Worm (Caenorhabditis elegans) whole organism, L1 larva: ENCODE data around the gene ddx-35.

Experiments
- F16B12.6 ChIP-seq: fragments of 150-350 bp; optimal IDR thresholded peaks from 2 replicates; lab custom pipeline; 2014; ENCODE audit warnings: missing biosample characterization, missing genetic modification characterization
- aha-1 ChIP-seq: fragments of 150-350 bp; optimal IDR thresholded peaks from 2 replicates; lab custom pipeline; 2014; ENCODE audit warnings: missing biosample characterization, missing genetic modification characterization
- alr-1 ChIP-seq: fragments of 200-800 bp; sonication (Bioruptor generic); optimal IDR thresholded peaks from 2 replicates; lab custom pipeline; 2018; ENCODE audit warnings: borderline replicate concordance, mild to moderate bottlenecking, missing genetic modification characterization, missing compliant biosample characterization
- blmp-1 ChIP-seq: fragments of 150-350 bp; optimal IDR thresholded peaks from 2 replicates; lab custom pipeline; 2014; ENCODE audit warnings: missing biosample characterization, missing genetic modification characterization
- ceh-63 ChIP-seq: fragments of 200-800 bp; sonication (Bioruptor generic); optimal IDR thresholded peaks from 2 replicates; lab custom pipeline; 2018; ENCODE audit warnings: mild to moderate bottlenecking, missing genetic modification characterization, missing compliant biosample characterization
- ceh-82 ChIP-seq, 3 experiments: fragments of 150-350 bp in 1 of 3; sonication (generic microtip) in 2 of 3; optimal IDR thresholded peaks; 2 replicates each; lab custom pipeline; 2014 to 2017; ENCODE audit warnings: missing biosample characterization in 3 of 3, missing genetic modification characterization in 3 of 3
- ceh-88 ChIP-seq: fragments of 200-800 bp; sonication (Bioruptor generic); IDR thresholded peaks from 2 replicates; pipeline ENCODE4 v1.3.6; 2022; ENCODE audit warnings: missing genetic modification characterization, missing compliant biosample characterization
- ceh-90 ChIP-seq: sonication (generic microtip); optimal IDR thresholded peaks from 2 replicates; lab custom pipeline; 2016; ENCODE audit warnings: missing genetic modification characterization, missing compliant biosample characterization
- ces-1 ChIP-seq: fragments of 150-350 bp; optimal IDR thresholded peaks from 2 replicates; lab custom pipeline; 2014; ENCODE audit warnings: missing biosample characterization, missing genetic modification reagents, missing genetic modification characterization
- dpl-1 ChIP-seq, 3 experiments: fragments of 150-350 bp in 2 of 3; sonication (generic microtip) in 1 of 3; optimal IDR thresholded peaks; 2 replicates each; lab custom pipeline; 2014 to 2017; ENCODE audit warnings: missing biosample characterization in 3 of 3, missing genetic modification characterization in 3 of 3, missing genetic modification reagents in 3 of 3
- dsc-1 ChIP-seq: sonication (generic microtip); optimal IDR thresholded peaks from 2 replicates; lab custom pipeline; 2016; ENCODE audit warnings: mild to moderate bottlenecking, missing genetic modification characterization, missing compliant biosample characterization
- efl-3 ChIP-seq: fragments of 200-800 bp; sonication (Bioruptor generic); optimal IDR thresholded peaks from 2 replicates; lab custom pipeline; 2018; ENCODE audit warnings: mild to moderate bottlenecking, missing genetic modification characterization, missing compliant biosample characterization
- egl-13 ChIP-seq: sonication (generic microtip); optimal IDR thresholded peaks from 2 replicates; lab custom pipeline; 2016; ENCODE audit warnings: missing genotype, missing genetic modification reagents, missing genetic modification characterization, missing compliant biosample characterization
- elt-2 ChIP-seq: sonication (generic microtip); optimal IDR thresholded peaks from 2 replicates; lab custom pipeline; 2016; ENCODE audit warnings: missing genetic modification characterization, mild to moderate bottlenecking, inconsistent platforms, missing compliant biosample characterization, missing genetic modification reagents
- elt-3 ChIP-seq, 6 experiments: fragments of 150-350 bp in 1 of 6; sonication (generic microtip); optimal IDR thresholded peaks; 2 replicates each; lab custom pipeline; 2017 to 2018; ENCODE audit warnings: missing biosample characterization in 6 of 6, missing genetic modification characterization in 6 of 6, inconsistent platforms in 1 of 6
- ets-5 ChIP-seq: fragments of 200-800 bp; sonication (Bioruptor generic); IDR thresholded peaks from 2 replicates; pipeline ENCODE4 v1.3.6; 2022; ENCODE audit warnings: missing genetic modification characterization, missing compliant biosample characterization
- fkh-10 ChIP-seq: sonication (generic microtip); optimal IDR thresholded peaks from 2 replicates; lab custom pipeline; 2017; ENCODE audit warnings: missing biosample characterization, missing genetic modification reagents, missing genetic modification characterization
- fkh-8 ChIP-seq: sonication (generic microtip); optimal IDR thresholded peaks from 2 replicates; lab custom pipeline; 2016; ENCODE audit warnings: mild to moderate bottlenecking, missing genetic modification characterization, missing compliant biosample characterization
- fos-1 ChIP-seq: fragments of 150-350 bp; optimal IDR thresholded peaks from 2 replicates; lab custom pipeline; 2014; ENCODE audit warnings: missing biosample characterization, missing genetic modification characterization
- grh-1 ChIP-seq: fragments of 200-800 bp; sonication (Bioruptor generic); IDR thresholded peaks from 2 replicates; pipeline ENCODE4 v1.3.6; 2022; ENCODE audit warnings: missing genetic modification reagents, missing genetic modification characterization, missing compliant biosample characterization
- hlh-4 ChIP-seq: sonication (generic microtip); optimal IDR thresholded peaks from 2 replicates; lab custom pipeline; 2016; ENCODE audit warnings: mild to moderate bottlenecking, missing genetic modification characterization, missing compliant biosample characterization
- irx-1 ChIP-seq: sonication (generic microtip); optimal IDR thresholded peaks from 2 replicates; lab custom pipeline; 2016; ENCODE audit warnings: missing genetic modification characterization, missing compliant biosample characterization
- jun-1 ChIP-seq: fragments of 150-350 bp; optimal IDR thresholded peaks from 2 replicates; lab custom pipeline; 2014; ENCODE audit warnings: missing biosample characterization, missing genetic modification reagents, missing genetic modification characterization
- lin-13 ChIP-seq: fragments of 150-350 bp; optimal IDR thresholded peaks from 2 replicates; lab custom pipeline; 2014; ENCODE audit warnings: missing biosample characterization, missing genetic modification reagents, missing genetic modification characterization
- lin-14 ChIP-seq: fragments of 200-800 bp; sonication (Bioruptor generic); optimal IDR thresholded peaks from 2 replicates; lab custom pipeline; 2018; ENCODE audit warnings: mild to moderate bottlenecking, missing genetic modification characterization, moderate library complexity, missing compliant biosample characterization
- lin-15B ChIP-seq: fragments of 150-350 bp; sonication (generic microtip); optimal IDR thresholded peaks from 3 replicates; lab custom pipeline; 2014; ENCODE audit warnings: missing biosample characterization, missing genetic modification characterization
- lin-35 ChIP-seq, 2 experiments: fragments of 150-350 bp; optimal IDR thresholded peaks; 2 replicates each; lab custom pipeline; 2014; ENCODE audit warnings: missing biosample characterization in 2 of 2, missing genetic modification characterization in 2 of 2, missing genetic modification reagents in 2 of 2
- lin-39 ChIP-seq: fragments of 150-350 bp; optimal IDR thresholded peaks from 2 replicates; lab custom pipeline; 2014; ENCODE audit warnings: missing biosample characterization, missing genetic modification reagents, missing genetic modification characterization
- lir-3 ChIP-seq: sonication (generic microtip); optimal IDR thresholded peaks from 2 replicates; lab custom pipeline; 2016; ENCODE audit warnings: mild to moderate bottlenecking, missing genetic modification characterization, moderate library complexity, missing compliant biosample characterization; ENCODE audit not compliant: poor library complexity
- mdl-1 ChIP-seq, 2 experiments: fragments of 150-350 bp; optimal IDR thresholded peaks; 2 replicates each; lab custom pipeline; 2014 to 2017; ENCODE audit warnings: missing biosample characterization in 2 of 2, missing genetic modification characterization in 2 of 2, inconsistent platforms in 1 of 2
- mef-2 ChIP-seq: fragments of 150-350 bp; optimal IDR thresholded peaks from 2 replicates; lab custom pipeline; 2014; ENCODE audit warnings: missing biosample characterization, missing genetic modification characterization
- nhr-12 ChIP-seq: sonication (generic microtip); optimal IDR thresholded peaks from 2 replicates; lab custom pipeline; 2017; ENCODE audit warnings: missing biosample characterization, missing genetic modification characterization
- nhr-19 ChIP-seq: fragments of 200-800 bp; sonication (Bioruptor generic); conservative IDR thresholded peaks from 2 replicates; pipeline ENCODE4 v1.3.6; 2022; ENCODE audit warnings: missing genetic modification characterization, missing compliant biosample characterization
- nhr-20 ChIP-seq: sonication (generic microtip); optimal IDR thresholded peaks from 2 replicates; lab custom pipeline; 2016; ENCODE audit warnings: mild to moderate bottlenecking, missing genetic modification characterization, missing compliant biosample characterization
- nhr-47 ChIP-seq: sonication (generic microtip); optimal IDR thresholded peaks from 2 replicates; lab custom pipeline; 2016; ENCODE audit warnings: mild to moderate bottlenecking, missing genetic modification characterization, moderate library complexity, missing compliant biosample characterization
- nhr-71 ChIP-seq: sonication (generic microtip); optimal IDR thresholded peaks from 2 replicates; lab custom pipeline; 2016; ENCODE audit warnings: mild to moderate bottlenecking, missing genetic modification characterization, moderate library complexity, missing compliant biosample characterization
- nhr-76 ChIP-seq: sonication (generic microtip); optimal IDR thresholded peaks from 2 replicates; lab custom pipeline; 2017; ENCODE audit warnings: missing biosample characterization, missing genetic modification characterization
- nhr-84 ChIP-seq: sonication (generic microtip); optimal IDR thresholded peaks from 2 replicates; lab custom pipeline; 2017; ENCODE audit warnings: missing biosample characterization, missing genetic modification characterization
- nhr-85 ChIP-seq: sonication (generic microtip); peaks from one replicate; lab custom pipeline; 2016; ENCODE audit warnings: missing genetic modification characterization, inconsistent platforms, missing compliant biosample characterization
- nhr-90 ChIP-seq: sonication (generic microtip); optimal IDR thresholded peaks from 2 replicates; lab custom pipeline; 2016; ENCODE audit warnings: mild to moderate bottlenecking, missing genetic modification characterization, missing compliant biosample characterization; ENCODE audit not compliant: poor library complexity
- pqm-1 ChIP-seq: sonication (generic microtip); optimal IDR thresholded peaks from 3 replicates; lab custom pipeline; 2017; ENCODE audit warnings: missing biosample characterization, missing genetic modification characterization
- skn-1 ChIP-seq: fragments of 150-350 bp; optimal IDR thresholded peaks from 2 replicates; lab custom pipeline; 2014; ENCODE audit warnings: missing biosample characterization, missing genetic modification characterization
- sup-37 ChIP-seq: fragments of 200-800 bp; sonication (Bioruptor generic); optimal IDR thresholded peaks from 2 replicates; lab custom pipeline; 2018; ENCODE audit warnings: mild to moderate bottlenecking, missing genetic modification characterization, missing compliant biosample characterization
- swsn-7 ChIP-seq: sonication (generic microtip); optimal IDR thresholded peaks from 2 replicates; lab custom pipeline; 2016; ENCODE audit warnings: missing genetic modification characterization, missing compliant biosample characterization
- unc-86 ChIP-seq: sonication (generic microtip); optimal IDR thresholded peaks from 2 replicates; lab custom pipeline; 2016; ENCODE audit warnings: missing genetic modification characterization, missing compliant biosample characterization
- unc-98 ChIP-seq: fragments of 200-800 bp; sonication (Bioruptor generic); IDR thresholded peaks from 2 replicates; pipeline ENCODE4 v1.3.6; 2022; ENCODE audit warnings: missing genetic modification characterization, missing compliant biosample characterization
- ztf-4 ChIP-seq: fragments of 150-350 bp; optimal IDR thresholded peaks from 2 replicates; lab custom pipeline; 2014; ENCODE audit warnings: missing biosample characterization, missing genetic modification characterization

The ddx-35 gene

ce11 chrIII:1554347-1554746 lies at the start of gene ddx-35:
TSS of gene ddx-35 (minus strand) at chrIII:1554447.
- TF ChIP-seq skn-1 (tag; lab: Kevin White, UChicago) (no peak), efl-3 (GFP tag; lab: Kevin White, UChicago) (no peak), elt-3 (tag; optimal IDR thresholded peaks at IDR 0.05; lab: Kevin White, UChicago) (no peak), blmp-1 (no peak), nhr-47 (tag; lab: Kevin White, UChicago) (no peak), unc-86 (tag; lab: Kevin White, UChicago) (no peak), ces-1 (GFP tag; lab: Kevin White, UChicago) (no peak), egl-13 (tag; lab: Kevin White, UChicago) (no peak), irx-1 (no peak), nhr-19 (no peak), nhr-12 (tag; lab: Kevin White, UChicago) (no peak), F16B12.6 (tag; lab: Kevin White, UChicago) (no peak), dpl-1 (GFP tag; optimal IDR thresholded peaks at IDR 0.05; lab: Kevin White, UChicago) (no peak), swsn-7 (tag; lab: Kevin White, UChicago) (no peak), nhr-85 (no peak)

ce11 chrIII:1603776-1604175 lies 49.5 kb upstream of the ddx-35 start:
- no peak for TF ChIP-seq lin-15B (tag; lab: Kevin White, UChicago)
- TF ChIP-seq alr-1 (tag; lab: Kevin White, UChicago) = no peak
- no peak for TF ChIP-seq fkh-10 (GFP tag; lab: Kevin White, UChicago)
- no peak for TF ChIP-seq dsc-1 (tag; lab: Kevin White, UChicago)
- no peak for TF ChIP-seq aha-1 (tag; lab: Kevin White, UChicago)

- TF ChIP-seq mef-2 (tag; lab: Kevin White, UChicago) (no peak), elt-3 (tag; optimal IDR thresholded peaks at IDR 0.05; lab: Kevin White, UChicago) (peak in 5 of 6 experiments; percentile 22 to 93 (median 76)), grh-1 (no peak), mdl-1 (tag; optimal IDR thresholded peaks at IDR 0.05; lab: Kevin White, UChicago) (peak in 1 of 2 experiments; percentile 6), ets-5 (no peak), nhr-84 (tag; lab: Kevin White, UChicago) (no peak), lin-35 (GFP tag; optimal IDR thresholded peaks at IDR 0.05; lab: Kevin White, UChicago) (peak in 1 of 2 experiments; percentile 44), nhr-12 (tag; lab: Kevin White, UChicago) (no peak), nhr-71 (peak; percentile 23), nhr-85 (peak; percentile 66), pqm-1 (tag; lab: Kevin White, UChicago) (peak; percentile 50), nhr-90 (tag; lab: Kevin White, UChicago) (peak; percentile 33), fos-1 (peak; percentile 23), jun-1 (tag; lab: Kevin White, UChicago) (peak; percentile 29), lin-14 (peak; percentile 58), elt-2 (tag; lab: Kevin White, UChicago) (peak; percentile 93), nhr-20 (tag; lab: Kevin White, UChicago) (peak; percentile 28), blmp-1 (peak; percentile 47)
Observed at ce11 chrIII:1602682-1603081, 48.4 kb upstream of the ddx-35 start.

ce11 chrIII:1601464-1602169 lies 47.4 kb upstream of the ddx-35 start:
- TF ChIP-seq ztf-4 (tag; lab: Kevin White, UChicago) = no peak
- TF ChIP-seq ceh-90 (tag; lab: Kevin White, UChicago) = peak; percentile 54
- TF ChIP-seq unc-98 = no peak
- TF ChIP-seq ceh-88 (GFP tag; lab: Robert Waterston, UW) = no peak
- TF ChIP-seq ceh-63 (GFP tag; lab: Kevin White, UChicago) = no peak
- peak; percentile 55 for TF ChIP-seq fkh-8 (tag; lab: Kevin White, UChicago)
- no peak for TF ChIP-seq lin-39 (tag; lab: Kevin White, UChicago)
- peak; percentile 34 for TF ChIP-seq elt-2 (tag; lab: Kevin White, UChicago)
- TF ChIP-seq sup-37 (GFP tag; lab: Kevin White, UChicago) = no peak
- TF ChIP-seq irx-1 = peak; percentile 35
- TF ChIP-seq lir-3 (tag; lab: Kevin White, UChicago) = peak; percentile 52
- TF ChIP-seq nhr-20 (tag; lab: Kevin White, UChicago) = peak; percentile 37
- peak; percentile 25 for TF ChIP-seq lin-13 (GFP tag; lab: Kevin White, UChicago)
- TF ChIP-seq ceh-82 (tag; optimal IDR thresholded peaks at IDR 0.05; lab: Kevin White, UChicago) = no peak
- TF ChIP-seq blmp-1 = peak; percentile 53
- TF ChIP-seq nhr-76 (tag; lab: Kevin White, UChicago) = no peak
- no peak for TF ChIP-seq hlh-4 (tag; lab: Kevin White, UChicago)
- TF ChIP-seq pqm-1 (tag; lab: Kevin White, UChicago) = no peak
